Fruit fly (Drosophila melanogaster) ovary, adult (tissue): ENCODE measurements around the gene CG14277.

Source experiments
- CG17801 ChIP-seq: fragments of 200-800 bp; optimal IDR thresholded peaks from 2 replicates; lab custom pipeline; 2019; ENCODE audit warnings: missing biosample characterization, mild to moderate bottlenecking, missing genetic modification characterization, moderate library complexity; ENCODE audit not compliant: partially characterized antibody

The CG14277 gene

dm6 chr2L:8215259-8215929 is 26.9 kb upstream of the CG14277 start, which contains the start of gene CG8349:
Gene CG8349 (plus strand): TSS chr2L:8215915.
- TF ChIP-seq CG17801: no peak

- TF ChIP-seq CG17801: no peak
Measured at dm6 chr2L:8217917-8218316, 24.4 kb upstream of the CG14277 start, which contains the start of gene CG8292. Gene CG8292 (minus strand): TSS chr2L:8218017.

- no peak for TF ChIP-seq CG17801
Measured at dm6 chr2L:8220393-8220934, 21.8 kb upstream of the CG14277 start, which contains the start of gene Snx6. Gene Snx6 (minus strand): TSS chr2L:8220741.

- no peak for TF ChIP-seq CG17801
Measured at dm6 chr2L:8229134-8229533, 13.2 kb upstream of the CG14277 start.

dm6 chr2L:8229628-8230027 is 12.7 kb upstream of the CG14277 start:
- peak; percentile 28 for TF ChIP-seq CG17801

dm6 chr2L:8230255-8230654 is 12.0 kb upstream of the CG14277 start:
- TF ChIP-seq CG17801: no peak

dm6 chr2L:8232389-8232788 is 9.9 kb upstream of the CG14277 start:
- no peak for TF ChIP-seq CG17801

- no peak for TF ChIP-seq CG17801
Measured at dm6 chr2L:8233571-8233970, 8.7 kb upstream of the CG14277 start.

dm6 chr2L:8239032-8239650 is 3.1 kb upstream of the CG14277 start:
- TF ChIP-seq CG17801: no peak

dm6 chr2L:8239712-8240245 is 2.5 kb upstream of the CG14277 start, which contains the start of gene Pvr:
Gene Pvr (minus strand): TSS chr2L:8239878.
- TF ChIP-seq CG17801: peak; percentile 66

- no peak for TF ChIP-seq CG17801
Measured at dm6 chr2L:8241700-8242099, 586 bp upstream of the CG14277 start, which contains the start of gene Spn28F. Gene Spn28F (minus strand): TSS chr2L:8241800.

dm6 chr2L:8243903-8244302 is 1.6 kb downstream of the CG14277 start, which contains the start of gene CG43057:
Gene CG43057 (minus strand): TSS chr2L:8244003.
- TF ChIP-seq CG17801: no peak

dm6 chr2L:8255406-8255805 is 13.1 kb downstream of the CG14277 start:
- no peak for TF ChIP-seq CG17801

- no peak for TF ChIP-seq CG17801
Measured at dm6 chr2L:8257401-8258266, 15.3 kb downstream of the CG14277 start, which contains the start of gene CG8086. Gene CG8086 (minus strand): TSS chr2L:8257502.

dm6 chr2L:8266145-8266544 is 23.9 kb downstream of the CG14277 start:
- no peak for TF ChIP-seq CG17801
